Worm (Caenorhabditis elegans) whole organism, L3 larva: ENCODE measurements around the gene C49G7.12.

Experiments
- R02D3.7 ChIP-seq: fragments of 150-350 bp; optimal IDR thresholded peaks from 2 replicates; lab custom pipeline; 2014; ENCODE audit warnings: missing biosample characterization, missing genetic modification characterization
- ZK546.5 ChIP-seq: sonication (generic microtip); optimal IDR thresholded peaks from 2 replicates; lab custom pipeline; 2017; ENCODE audit warnings: missing biosample characterization, missing genetic modification characterization
- aly-2 ChIP-seq: fragments of 150-350 bp; optimal IDR thresholded peaks from 2 replicates; lab custom pipeline; 2014; ENCODE audit warnings: missing biosample characterization, missing genetic modification characterization
- ama-1 ChIP-seq: fragments of 150-350 bp; optimal IDR thresholded peaks from 2 replicates; lab custom pipeline; 2018
- ceh-16 ChIP-seq: sonication (generic microtip); optimal IDR thresholded peaks from 2 replicates; lab custom pipeline; 2017; ENCODE audit warnings: missing biosample characterization, missing genetic modification characterization
- ceh-9 ChIP-seq: sonication (generic microtip); optimal IDR thresholded peaks from 2 replicates; lab custom pipeline; 2018; ENCODE audit warnings: missing biosample characterization, missing genetic modification characterization
- egl-5 ChIP-seq: fragments of 150-350 bp; optimal IDR thresholded peaks from 2 replicates; lab custom pipeline; 2017; ENCODE audit warnings: missing biosample characterization, missing genetic modification reagents, missing genetic modification characterization, inconsistent platforms
- elt-1 ChIP-seq: fragments of 150-350 bp; optimal IDR thresholded peaks from 2 replicates; lab custom pipeline; 2014; ENCODE audit warnings: missing biosample characterization, missing genetic modification characterization
- eor-1 ChIP-seq, 2 experiments: fragments of 150-350 bp; optimal IDR thresholded peaks; 2 replicates each; lab custom pipeline; 2014 to 2018; ENCODE audit warnings: missing biosample characterization in 2 of 2, missing genetic modification characterization in 2 of 2
- fkh-10 ChIP-seq: sonication (generic microtip); optimal IDR thresholded peaks from 2 replicates; lab custom pipeline; 2017; ENCODE audit warnings: missing biosample characterization, missing genetic modification reagents, missing genetic modification characterization
- fkh-2 ChIP-seq: fragments of 150-350 bp; optimal IDR thresholded peaks from 2 replicates; lab custom pipeline; 2014; ENCODE audit warnings: missing biosample characterization, missing genetic modification reagents, missing genetic modification characterization
- fos-1 ChIP-seq: fragments of 150-350 bp; optimal IDR thresholded peaks from 2 replicates; lab custom pipeline; 2014; ENCODE audit warnings: missing biosample characterization, missing genetic modification characterization
- hmg-11 ChIP-seq: sonication (generic microtip); optimal IDR thresholded peaks from 2 replicates; lab custom pipeline; 2016; ENCODE audit warnings: missing genetic modification characterization, missing compliant biosample characterization
- jun-1 ChIP-seq: fragments of 150-350 bp; optimal IDR thresholded peaks from 2 replicates; lab custom pipeline; 2014; ENCODE audit warnings: missing biosample characterization, missing genetic modification reagents, missing genetic modification characterization
- lin-15B ChIP-seq: fragments of 150-350 bp; optimal IDR thresholded peaks from 2 replicates; lab custom pipeline; 2014; ENCODE audit warnings: missing biosample characterization, missing genetic modification characterization
- lin-39 ChIP-seq: fragments of 150-350 bp; optimal IDR thresholded peaks from 2 replicates; lab custom pipeline; 2018; ENCODE audit warnings: missing biosample characterization, missing genetic modification reagents, missing genetic modification characterization
- mdl-1 ChIP-seq: fragments of 150-350 bp; optimal IDR thresholded peaks from 2 replicates; lab custom pipeline; 2014; ENCODE audit warnings: missing biosample characterization, missing genetic modification characterization
- mml-1 ChIP-seq: fragments of 150-350 bp; sonication (generic microtip); optimal IDR thresholded peaks from 3 replicates; lab custom pipeline; 2014; ENCODE audit warnings: missing biosample characterization, missing genetic modification characterization
- nfya-1 ChIP-seq: sonication (generic microtip); optimal IDR thresholded peaks from 2 replicates; lab custom pipeline; 2017; ENCODE audit warnings: missing genetic modification characterization, mild to moderate bottlenecking, missing compliant biosample characterization, antibody characterized with exemption, moderate library complexity; ENCODE audit not compliant: insufficient read depth
- nhr-11 ChIP-seq: fragments of 150-350 bp; optimal IDR thresholded peaks from 2 replicates; lab custom pipeline; 2014; ENCODE audit warnings: missing biosample characterization, missing genetic modification characterization
- nhr-12 ChIP-seq: fragments of 150-350 bp; optimal IDR thresholded peaks from 2 replicates; lab custom pipeline; 2014; ENCODE audit warnings: missing biosample characterization, missing genetic modification characterization
- nhr-23 ChIP-seq: fragments of 150-350 bp; optimal IDR thresholded peaks from 2 replicates; lab custom pipeline; 2014; ENCODE audit warnings: missing biosample characterization, missing genetic modification reagents, missing genetic modification characterization
- nhr-25 ChIP-seq: sonication (generic microtip); optimal IDR thresholded peaks from 2 replicates; lab custom pipeline; 2017; ENCODE audit warnings: missing biosample characterization, missing genetic modification characterization
- nhr-28 ChIP-seq: fragments of 150-350 bp; optimal IDR thresholded peaks from 2 replicates; lab custom pipeline; 2014; ENCODE audit warnings: missing biosample characterization, missing genetic modification characterization
- nhr-43 ChIP-seq: sonication (generic microtip); optimal IDR thresholded peaks from 2 replicates; lab custom pipeline; 2016; ENCODE audit warnings: mild to moderate bottlenecking, missing genetic modification characterization, missing compliant biosample characterization; ENCODE audit not compliant: poor library complexity, severe bottlenecking
- nhr-67 ChIP-seq: fragments of 150-350 bp; optimal IDR thresholded peaks from 2 replicates; lab custom pipeline; 2014; ENCODE audit warnings: missing biosample characterization, missing genetic modification characterization
- pha-4 ChIP-seq: fragments of 150-350 bp; optimal IDR thresholded peaks from 2 replicates; lab custom pipeline; 2014; ENCODE audit warnings: missing biosample characterization, missing genetic modification reagents, missing genetic modification characterization
- pqm-1 ChIP-seq: fragments of 150-350 bp; optimal IDR thresholded peaks from 2 replicates; lab custom pipeline; 2017; ENCODE audit warnings: missing biosample characterization, missing genetic modification characterization, inconsistent platforms
- sea-2 ChIP-seq: fragments of 150-350 bp; sonication (generic microtip); optimal IDR thresholded peaks from 4 replicates; lab custom pipeline; 2014; ENCODE audit warnings: missing biosample characterization, missing genetic modification reagents, missing genetic modification characterization
- skn-1 ChIP-seq: fragments of 150-350 bp; optimal IDR thresholded peaks from 2 replicates; lab custom pipeline; 2014; ENCODE audit warnings: missing biosample characterization, missing genetic modification characterization
- unc-39 ChIP-seq: sonication (generic microtip); optimal IDR thresholded peaks from 4 replicates; lab custom pipeline; 2017; ENCODE audit warnings: missing biosample characterization, missing genetic modification characterization
- unc-62 ChIP-seq: fragments of 150-350 bp; sonication (generic microtip); optimal IDR thresholded peaks from 4 replicates; lab custom pipeline; 2014; ENCODE audit warnings: missing biosample characterization, missing genetic modification reagents, missing genetic modification characterization

The C49G7.12 gene

DNA sequence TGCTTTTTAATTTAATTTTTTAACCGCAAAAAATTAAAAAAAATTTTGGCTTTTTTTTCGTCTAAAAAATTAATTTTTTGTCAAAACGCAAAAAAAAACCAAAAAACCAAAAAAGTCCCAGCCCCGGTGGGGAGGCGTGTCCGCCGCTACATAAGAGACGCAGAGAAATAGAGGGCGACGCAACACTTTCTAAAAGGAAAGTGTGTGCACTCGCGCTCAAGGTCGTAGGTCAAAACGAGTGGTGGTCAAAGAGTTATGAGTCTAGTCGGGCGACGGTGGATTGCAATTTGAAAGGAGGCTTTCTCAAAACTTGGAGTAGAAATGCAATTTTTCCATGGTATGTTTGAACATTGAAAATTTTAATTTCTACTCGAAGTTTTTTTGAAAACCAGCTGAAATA, 33.6 kb upstream of the C49G7.12 start:
- TF ChIP-seq fkh-10 (GFP tag; lab: Kevin White, UChicago) (no peak), aly-2 (tag; lab: Kevin White, UChicago) (no peak)

DNA sequence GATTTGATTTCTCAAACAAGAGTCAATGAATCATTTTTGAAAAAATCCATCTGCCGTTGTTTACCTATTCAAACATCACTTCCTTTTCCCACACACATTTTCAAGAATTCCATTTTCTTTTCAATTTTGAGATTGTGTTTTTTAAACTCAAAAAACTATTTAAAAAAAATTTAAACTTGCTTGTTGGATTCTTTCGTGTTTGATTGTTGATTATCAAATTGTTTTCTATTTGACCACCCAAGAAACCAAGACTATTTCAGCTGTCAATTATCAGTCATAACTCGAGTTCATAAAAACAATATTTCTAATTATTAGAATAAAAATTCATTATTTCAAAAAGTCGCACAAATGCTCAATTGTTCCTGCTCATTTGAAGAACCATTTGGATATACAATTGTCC, 33.0 kb upstream of the C49G7.12 start, which contains the start of gene srh-8:
srh-8 (plus strand) TSS at position 301 of the 400 bp plus-strand sequence.
- TF ChIP-seq mdl-1 (tag; lab: Kevin White, UChicago) (no peak), elt-1 (tag; lab: Kevin White, UChicago) (no peak), mml-1 (no peak)
- TF ChIP-seq, all 47 proteins: peak for 0

DNA sequence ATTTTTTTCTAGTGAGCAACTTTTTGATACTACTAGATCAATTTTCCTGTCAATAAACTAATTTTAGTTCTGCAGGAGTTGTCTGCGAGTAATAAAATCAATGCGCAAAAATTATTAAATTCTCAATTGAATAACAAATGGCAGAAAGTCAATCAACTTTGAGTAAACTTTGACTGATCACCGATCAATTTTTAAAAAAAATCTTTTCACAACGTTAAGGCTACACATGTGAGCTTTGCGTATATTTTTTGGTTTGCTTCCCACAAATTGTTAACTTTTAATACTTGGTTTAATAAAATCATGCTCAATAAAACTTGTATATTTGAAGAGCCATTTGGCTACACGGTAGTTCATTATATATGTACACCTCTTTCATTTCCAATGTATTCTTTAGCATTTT, 30.3 kb upstream of the C49G7.12 start, which contains the start of gene srh-7:
srh-7 (plus strand) TSS at position 301 of the 400 bp plus-strand sequence.
- TF ChIP-seq mdl-1 (tag; lab: Kevin White, UChicago), result no peak
- no peak for TF ChIP-seq elt-1 (tag; lab: Kevin White, UChicago)
- no peak for TF ChIP-seq mml-1
- TF ChIP-seq ZK546.5 (tag; lab: Kevin White, UChicago), result no peak
- TF ChIP-seq egl-5 (tag; lab: Kevin White, UChicago), result no peak
- TF ChIP-seq nhr-12 (tag; lab: Kevin White, UChicago), result no peak
- TF ChIP-seq fkh-2 (tag; lab: Kevin White, UChicago), result no peak
- no peak for TF ChIP-seq nhr-25
- no peak for TF ChIP-seq pqm-1

DNA sequence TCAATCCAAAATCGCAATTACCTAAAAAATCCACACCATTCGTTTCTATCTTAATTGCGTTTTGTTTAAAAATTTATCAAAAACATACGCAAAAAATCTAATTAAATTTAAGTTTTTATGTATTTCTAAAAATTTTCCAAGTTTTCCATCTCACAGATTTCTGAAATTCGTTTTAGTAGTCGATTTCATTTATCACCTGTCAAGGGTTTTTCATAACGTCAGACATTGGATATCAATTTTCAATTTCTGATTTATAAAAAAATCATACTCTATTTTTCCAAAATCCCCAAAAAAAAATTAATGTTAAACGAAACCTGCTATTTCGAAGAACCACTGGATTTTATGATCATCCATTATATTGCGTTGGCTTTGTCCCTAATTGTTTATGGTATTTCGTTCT, 28.0 kb upstream of the C49G7.12 start, which contains the start of gene srh-4:
srh-4 (plus strand) TSS at position 301 of the 400 bp plus-strand sequence.
- TF ChIP-seq nhr-12 (tag; lab: Kevin White, UChicago) (no peak), ceh-16 (tag; lab: Kevin White, UChicago) (no peak), elt-1 (tag; lab: Kevin White, UChicago) (no peak), eor-1 (tag; optimal IDR thresholded peaks at IDR 0.05; lab: Kevin White, UChicago) (no peak), nhr-11 (no peak), unc-62 (GFP tag; lab: Kevin White, UChicago) (no peak), fkh-2 (tag; lab: Kevin White, UChicago) (no peak), mdl-1 (tag; lab: Kevin White, UChicago) (no peak), lin-15B (tag; lab: Kevin White, UChicago) (no peak), hmg-11 (tag; lab: Kevin White, UChicago) (no peak), unc-39 (tag; lab: Kevin White, UChicago) (no peak), nfya-1 (no peak), nhr-43 (tag; lab: Kevin White, UChicago) (no peak), ceh-9 (tag; lab: Kevin White, UChicago) (no peak), pha-4 (no peak), pqm-1 (no peak), R02D3.7 (tag; lab: Kevin White, UChicago) (no peak), ama-1 (lab: Kevin White, UChicago) (no peak), lin-39 (tag; lab: Kevin White, UChicago) (no peak)

DNA sequence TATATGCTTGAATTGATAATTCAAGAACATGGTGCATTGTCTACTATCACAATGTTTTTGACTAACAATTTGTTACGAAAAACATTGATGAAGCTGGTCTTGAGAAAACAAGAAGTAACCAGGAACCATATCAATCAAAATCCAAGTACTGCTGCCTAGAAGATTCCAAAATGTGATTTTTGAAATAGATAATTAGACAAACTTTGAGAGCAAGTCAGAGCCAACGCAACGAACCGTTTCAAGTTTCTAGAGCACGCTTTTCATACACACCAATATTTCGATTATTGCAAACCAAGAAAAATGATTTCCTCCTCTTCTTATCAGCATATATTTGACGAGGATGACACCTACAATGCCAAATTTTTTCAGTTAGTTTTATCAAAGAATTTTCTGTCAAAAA, 21.4 kb upstream of the C49G7.12 start, which contains the start of gene srw-89:
srw-89 (plus strand) TSS at position 301 of the 400 bp plus-strand sequence.
- no peak for TF ChIP-seq nhr-28 (tag; lab: Kevin White, UChicago)
- TF ChIP-seq nhr-43 (tag; lab: Kevin White, UChicago), result no peak
- no peak for TF ChIP-seq nhr-23 (tag; lab: Kevin White, UChicago)
- no peak for TF ChIP-seq fos-1 (tag; lab: Kevin White, UChicago)
- TF ChIP-seq nhr-67, result no peak
- no peak for TF ChIP-seq aly-2 (tag; lab: Kevin White, UChicago)
- TF ChIP-seq fkh-2 (tag; lab: Kevin White, UChicago), result no peak
- TF ChIP-seq sea-2 (GFP tag; lab: Kevin White, UChicago), result no peak
- no peak for TF ChIP-seq jun-1 (tag; lab: Kevin White, UChicago)
- TF ChIP-seq nhr-12 (tag; lab: Kevin White, UChicago), result no peak
- TF ChIP-seq lin-39 (tag; lab: Kevin White, UChicago), result no peak
- TF ChIP-seq hmg-11 (tag; lab: Kevin White, UChicago), result no peak
- TF ChIP-seq skn-1, result no peak
- TF ChIP-seq R02D3.7 (tag; lab: Kevin White, UChicago), result no peak
- TF ChIP-seq unc-39 (tag; lab: Kevin White, UChicago), result no peak
